Worm (Caenorhabditis elegans) whole organism, young adult: ENCODE results near the gene nlp-48.
"Not testable (repeated sequence)": the region's sequence is repeated elsewhere in the genome, so short reads cannot be mapped to it uniquely, and the experiment has no call there.

Experiments used
- D2030.7 ChIP-seq: fragments of 200-800 bp; sonication (Bioruptor generic); IDR thresholded peaks from 2 replicates; pipeline ENCODE4 v1.3.6; 2022; ENCODE audit warnings: missing genetic modification reagents, missing genetic modification characterization, missing compliant biosample characterization
- F10E7.11 ChIP-seq: sonication (generic microtip); optimal IDR thresholded peaks from 2 replicates; lab custom pipeline; 2017; ENCODE audit warnings: mild to moderate bottlenecking, missing genetic modification characterization, moderate library complexity, missing compliant biosample characterization
- F22D6.2 ChIP-seq: sonication (generic microtip); optimal IDR thresholded peaks from 2 replicates; lab custom pipeline; 2016; ENCODE audit warnings: mild to moderate bottlenecking, missing genetic modification characterization, missing compliant biosample characterization
- K12H6.12 ChIP-seq: fragments of 200-800 bp; sonication (Bioruptor generic); optimal IDR thresholded peaks from 2 replicates; lab custom pipeline; 2018; ENCODE audit warnings: mild to moderate bottlenecking, missing genetic modification characterization, missing compliant biosample characterization
- T07F8.4 ChIP-seq: sonication (generic microtip); optimal IDR thresholded peaks from 2 replicates; lab custom pipeline; 2016; ENCODE audit warnings: mild to moderate bottlenecking, missing genetic modification characterization, moderate library complexity, missing compliant biosample characterization
- Y53F4B.3 ChIP-seq: fragments of 200-800 bp; sonication (Bioruptor generic); IDR thresholded peaks from 2 replicates; pipeline ENCODE4 v1.3.6; 2022; ENCODE audit warnings: missing genetic modification reagents, missing genetic modification characterization, missing compliant biosample characterization
- Y53G8AR.9 ChIP-seq: fragments of 200-800 bp; sonication (Bioruptor generic); conservative IDR thresholded peaks from 2 replicates; pipeline ENCODE4 v1.3.6; 2022; ENCODE audit warnings: missing genetic modification reagents, missing genetic modification characterization, missing compliant biosample characterization
- aptf-2 ChIP-seq: fragments of 200-800 bp; sonication (Bioruptor generic); conservative IDR thresholded peaks from 2 replicates; pipeline ENCODE4 v1.3.6; 2022; ENCODE audit warnings: missing genetic modification reagents, missing genetic modification characterization, missing compliant biosample characterization
- attf-6 ChIP-seq: fragments of 200-800 bp; sonication (Bioruptor generic); IDR thresholded peaks from 2 replicates; pipeline ENCODE4 v1.3.6; 2022; ENCODE audit warnings: missing genetic modification reagents, missing genetic modification characterization, missing compliant biosample characterization
- ccch-3 ChIP-seq: fragments of 200-800 bp; sonication (Bioruptor generic); optimal IDR thresholded peaks from 2 replicates; lab custom pipeline; 2018; ENCODE audit warnings: mild to moderate bottlenecking, missing genetic modification characterization, missing compliant biosample characterization
- efl-1 ChIP-seq: fragments of 150-350 bp; optimal IDR thresholded peaks from 2 replicates; lab custom pipeline; 2014; ENCODE audit warnings: missing biosample characterization, missing genetic modification reagents, missing genetic modification characterization
- egl-44 ChIP-seq: fragments of 200-800 bp; sonication (Bioruptor generic); IDR thresholded peaks from 2 replicates; pipeline ENCODE4 v1.3.6; 2022; ENCODE audit warnings: missing genetic modification reagents, missing genetic modification characterization, missing compliant biosample characterization
- ets-4 ChIP-seq: fragments of 200-800 bp; sonication (Bioruptor generic); optimal IDR thresholded peaks from 2 replicates; lab custom pipeline; 2018; ENCODE audit warnings: mild to moderate bottlenecking, missing genetic modification characterization, missing compliant biosample characterization
- gei-17 ChIP-seq: fragments of 200-800 bp; sonication (Bioruptor generic); optimal IDR thresholded peaks from 2 replicates; lab custom pipeline; 2018; ENCODE audit warnings: mild to moderate bottlenecking, missing genetic modification characterization, missing compliant biosample characterization
- him-1 ChIP-seq: sonication (generic microtip); optimal IDR thresholded peaks from 2 replicates; lab custom pipeline; 2016; ENCODE audit warnings: missing genotype, missing genetic modification reagents, missing genetic modification characterization, missing compliant biosample characterization
- hrde-1 ChIP-seq: sonication (generic microtip); optimal IDR thresholded peaks from 2 replicates; lab custom pipeline; 2016; ENCODE audit warnings: missing genetic modification characterization, mild to moderate bottlenecking, missing compliant biosample characterization, moderate library complexity, missing genotype, missing genetic modification reagents, borderline replicate concordance
- hsf-1 ChIP-seq: fragments of 200-800 bp; sonication (Bioruptor generic); IDR thresholded peaks from 2 replicates; pipeline ENCODE4 v1.3.6; 2022; ENCODE audit warnings: missing genetic modification reagents, missing genetic modification characterization, missing compliant biosample characterization
- let-526 ChIP-seq: fragments of 200-800 bp; sonication (Bioruptor generic); IDR thresholded peaks from 2 replicates; pipeline ENCODE4 v1.3.6; 2022; ENCODE audit warnings: missing genetic modification reagents, missing genetic modification characterization, missing compliant biosample characterization
- lsl-1 ChIP-seq: fragments of 200-800 bp; sonication (Bioruptor generic); optimal IDR thresholded peaks from 2 replicates; lab custom pipeline; 2018; ENCODE audit warnings: mild to moderate bottlenecking, missing genetic modification characterization, moderate library complexity, missing compliant biosample characterization
- madf-6 ChIP-seq: fragments of 200-800 bp; sonication (Bioruptor generic); IDR thresholded peaks from 2 replicates; pipeline ENCODE4 v1.3.6; 2022; ENCODE audit warnings: missing genetic modification reagents, missing genetic modification characterization, missing compliant biosample characterization
- nfya-1 ChIP-seq: sonication (generic microtip); optimal IDR thresholded peaks from 2 replicates; lab custom pipeline; 2017; ENCODE audit warnings: antibody characterized with exemption, missing compliant biosample characterization, missing genetic modification characterization, borderline replicate concordance; ENCODE audit not compliant: insufficient read depth
- nhr-179 ChIP-seq: sonication (generic microtip); optimal IDR thresholded peaks from 2 replicates; lab custom pipeline; 2016; ENCODE audit warnings: mild to moderate bottlenecking, missing genetic modification characterization, missing compliant biosample characterization
- nhr-90 ChIP-seq: sonication (generic microtip); optimal IDR thresholded peaks from 2 replicates; lab custom pipeline; 2016; ENCODE audit warnings: missing genotype, mild to moderate bottlenecking, missing genetic modification characterization, missing compliant biosample characterization
- pbrm-1 ChIP-seq: fragments of 200-800 bp; sonication (Bioruptor generic); IDR thresholded peaks from 2 replicates; pipeline ENCODE4 v1.3.6; 2022; ENCODE audit warnings: missing genetic modification reagents, missing genetic modification characterization, missing compliant biosample characterization
- rec-8 ChIP-seq, 2 experiments: sonication (generic microtip); optimal IDR thresholded peaks; 2 replicates each; lab custom pipeline; 2016; ENCODE audit warnings: mild to moderate bottlenecking in 2 of 2, missing genetic modification characterization in 2 of 2, missing genetic modification reagents in 2 of 2, missing genotype in 2 of 2, missing biosample characterization in 1 of 2, missing compliant biosample characterization in 1 of 2, moderate library complexity in 1 of 2
- snpc-1.1 ChIP-seq: sonication (generic microtip); optimal IDR thresholded peaks from 2 replicates; lab custom pipeline; 2017; ENCODE audit warnings: missing genetic modification characterization, mild to moderate bottlenecking, missing compliant biosample characterization, antibody characterized with exemption, moderate library complexity, missing genotype, missing genetic modification reagents; ENCODE audit not compliant: insufficient read depth
- snpc-3.4 ChIP-seq: sonication (generic microtip); optimal IDR thresholded peaks from 2 replicates; lab custom pipeline; 2017; ENCODE audit warnings: missing genetic modification characterization, mild to moderate bottlenecking, missing compliant biosample characterization, antibody characterized with exemption, moderate library complexity, missing genotype, missing genetic modification reagents
- tbx-9 ChIP-seq: sonication (generic microtip); optimal IDR thresholded peaks from 2 replicates; lab custom pipeline; 2016; ENCODE audit warnings: borderline replicate concordance, missing genetic modification characterization, inconsistent platforms, missing compliant biosample characterization
- unc-62 ChIP-seq: fragments of 150-350 bp; optimal IDR thresholded peaks from 2 replicates; lab custom pipeline; 2014; ENCODE audit warnings: missing biosample characterization, missing genetic modification reagents, missing genetic modification characterization
- xnd-1 ChIP-seq: sonication (generic microtip); optimal IDR thresholded peaks from 2 replicates; lab custom pipeline; 2016; ENCODE audit warnings: missing genotype, missing genetic modification reagents, missing genetic modification characterization, missing compliant biosample characterization
- zfh-2 ChIP-seq: fragments of 200-800 bp; sonication (Bioruptor generic); conservative IDR thresholded peaks from 2 replicates; pipeline ENCODE4 v1.3.6; 2022; ENCODE audit warnings: missing genetic modification reagents, missing genetic modification characterization, missing compliant biosample characterization
- ztf-25 ChIP-seq: fragments of 200-800 bp; sonication (Bioruptor generic); IDR thresholded peaks from 2 replicates; pipeline ENCODE4 v1.3.6; 2022; ENCODE audit warnings: missing genetic modification reagents, missing genetic modification characterization, missing compliant biosample characterization
- ztf-3 ChIP-seq: fragments of 200-800 bp; sonication (Bioruptor generic); optimal IDR thresholded peaks from 2 replicates; lab custom pipeline; 2018; ENCODE audit warnings: mild to moderate bottlenecking, missing genetic modification characterization, missing compliant biosample characterization

Gene nlp-48

DNA sequence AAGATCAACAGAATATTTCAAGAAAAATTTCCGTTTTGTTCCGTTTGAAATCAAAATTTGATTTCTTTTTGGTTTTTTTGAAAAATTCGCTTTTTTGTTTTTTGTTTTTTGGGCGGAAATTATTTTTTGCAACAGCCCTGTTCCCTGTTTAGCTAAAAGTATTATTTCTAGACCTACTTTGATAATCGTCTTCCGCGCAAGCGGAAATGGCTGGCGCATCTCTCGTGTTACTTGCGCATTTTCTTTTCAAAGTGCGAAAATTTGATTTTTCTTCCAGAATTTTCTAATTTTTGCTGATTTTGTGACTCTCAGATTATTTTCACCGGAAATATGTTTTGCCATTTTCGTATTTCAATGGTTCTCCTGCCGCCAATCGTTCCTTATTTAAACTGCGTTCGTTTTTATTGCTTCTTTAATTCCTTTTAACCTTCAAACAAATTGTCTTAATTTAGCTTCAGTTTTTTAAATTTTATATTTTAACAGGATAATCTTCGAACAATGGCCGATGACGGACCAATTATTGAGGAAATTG, 32.7 kb upstream of the nlp-48 start, which contains the start of gene cpar-1 (continued):
- TF ChIP-seq snpc-3.4 (tag; lab: Kevin White, UChicago): peak; percentile 77
- no peak for TF ChIP-seq ets-4 (GFP tag; lab: Kevin White, UChicago)
- TF ChIP-seq T07F8.4 (tag; lab: Kevin White, UChicago): no peak
- TF ChIP-seq nhr-179 (tag; lab: Kevin White, UChicago): no peak
- no peak for TF ChIP-seq egl-44 (GFP tag; lab: Robert Waterston, UW)
- TF ChIP-seq xnd-1 (tag; lab: Kevin White, UChicago): peak; percentile 94
- no peak for TF ChIP-seq ztf-3 (GFP tag; lab: Kevin White, UChicago)
- no peak for TF ChIP-seq F10E7.11 (tag; lab: Kevin White, UChicago)
- TF ChIP-seq gei-17 (GFP tag; lab: Kevin White, UChicago): no peak
- TF ChIP-seq hsf-1 (GFP tag; lab: Robert Waterston, UW): peak; percentile 94
- TF ChIP-seq Y53F4B.3: no peak
- TF ChIP-seq lsl-1 (GFP tag; lab: Kevin White, UChicago): peak; percentile 80
- TF ChIP-seq zfh-2: no peak
- TF ChIP-seq him-1 (tag; lab: Kevin White, UChicago): peak; percentile 85
- no peak for TF ChIP-seq nhr-90
- TF ChIP-seq rec-8 (tag; optimal IDR thresholded peaks at IDR 0.05; lab: Kevin White, UChicago): no peak
- TF ChIP-seq Y53G8AR.9: 0 out of 2 replicates have a peak, but pooled peaks have one; percentile 25
- no peak for TF ChIP-seq unc-62 (GFP tag; lab: Kevin White, UChicago)
- no peak for TF ChIP-seq ztf-25 (GFP tag; lab: Robert Waterston, UW)
- peak; percentile 99 for TF ChIP-seq madf-6
- no peak for TF ChIP-seq pbrm-1 (GFP tag; lab: Robert Waterston, UW)
- TF ChIP-seq K12H6.12: no peak
- peak; percentile 78 for TF ChIP-seq efl-1
- no peak; the same call in 1 of the 2 replicates for TF ChIP-seq D2030.7 (GFP tag; lab: Robert Waterston, UW)
- TF ChIP-seq attf-6 (GFP tag; lab: Robert Waterston, UW): no peak
- no peak for TF ChIP-seq ccch-3 (GFP tag; lab: Kevin White, UChicago)
- no peak for TF ChIP-seq hrde-1 (tag; lab: Kevin White, UChicago)

DNA sequence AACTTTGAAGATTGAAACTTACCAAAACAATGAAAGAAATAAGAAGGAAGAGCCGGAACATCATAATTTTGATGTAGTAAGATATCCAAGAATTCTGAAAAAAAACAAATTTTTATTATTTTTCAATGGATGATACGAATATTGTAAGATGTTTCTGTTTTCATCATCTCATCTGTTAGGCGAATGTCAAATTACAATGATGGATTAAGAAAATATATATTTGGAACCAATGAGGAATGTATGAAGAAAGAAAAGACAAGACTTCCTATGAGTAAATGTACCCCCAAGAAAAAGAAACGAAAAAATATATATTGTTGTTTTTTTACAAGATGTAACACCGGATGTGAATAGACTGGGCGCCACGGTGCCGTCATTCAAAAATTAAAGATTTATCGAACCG, 25.4 kb upstream of the nlp-48 start, which contains the start of gene T26G10.5:
TSS of gene T26G10.5 (minus strand) at position 101 of the 400 bp plus-strand sequence.
- no peak for TF ChIP-seq aptf-2 (GFP tag; lab: Robert Waterston, UW)
- no peak for TF ChIP-seq unc-62 (GFP tag; lab: Kevin White, UChicago)
- no peak for TF ChIP-seq Y53F4B.3
- no peak for TF ChIP-seq ets-4 (GFP tag; lab: Kevin White, UChicago)
- no peak for TF ChIP-seq snpc-3.4 (tag; lab: Kevin White, UChicago)
- no peak for TF ChIP-seq F22D6.2
- no peak for TF ChIP-seq snpc-1.1 (tag; lab: Kevin White, UChicago)
- TF ChIP-seq K12H6.12: no peak
- TF ChIP-seq egl-44 (GFP tag; lab: Robert Waterston, UW): no peak

DNA sequence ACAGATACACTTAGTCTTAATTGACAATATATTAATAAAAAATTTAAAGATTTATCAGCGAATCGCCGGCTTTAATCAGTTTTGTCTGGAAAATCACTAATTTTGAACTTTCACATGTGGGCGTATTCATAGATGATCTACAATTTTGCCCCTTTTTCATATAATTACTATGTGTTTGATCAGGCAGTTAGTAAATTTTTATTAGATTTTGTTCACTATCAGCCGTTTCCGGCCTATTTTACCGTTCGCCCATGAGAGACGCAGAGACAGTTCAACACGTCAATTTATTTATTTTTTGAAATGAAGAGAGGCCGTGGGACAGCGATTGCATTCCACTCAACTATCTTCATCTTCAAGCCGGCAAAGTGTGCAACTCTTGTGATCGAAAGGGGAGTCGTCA, 19.3 kb upstream of the nlp-48 start, which contains the start of gene T26G10.4:
TSS of gene T26G10.4 (plus strand) at position 301 of the 400 bp plus-strand sequence.
- not testable (repeated sequence) for TF ChIP-seq hsf-1 (GFP tag; lab: Robert Waterston, UW); nfya-1 (tag; lab: Kevin White, UChicago); lsl-1 (GFP tag; lab: Kevin White, UChicago)

DNA sequence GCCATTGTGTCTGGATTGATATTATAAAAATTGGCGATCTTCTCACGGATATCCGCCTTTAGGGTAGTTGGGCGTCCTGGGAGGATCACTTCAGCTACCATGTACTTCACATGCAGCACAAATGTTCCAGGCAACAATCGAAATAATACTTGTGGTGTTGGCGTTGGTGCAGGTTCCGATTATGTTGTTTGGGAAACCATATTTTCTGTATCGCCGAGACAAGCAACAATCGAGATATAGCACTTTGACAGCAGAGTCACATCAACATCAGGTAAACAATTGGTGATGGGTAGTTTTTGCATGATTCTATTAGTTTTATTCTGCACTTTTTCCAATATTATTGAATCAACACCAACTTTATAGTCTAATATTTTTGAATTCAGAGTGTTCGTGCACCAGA, 12.4 kb upstream of the nlp-48 start, which contains the start of gene T26G10.3:
TSS of gene T26G10.3 (minus strand) at position 101 of the 400 bp plus-strand sequence.
- TF ChIP-seq let-526 (GFP tag; lab: Robert Waterston, UW): no peak
- no peak for TF ChIP-seq tbx-9 (tag; lab: Kevin White, UChicago)
